Fruit fly (Drosophila melanogaster) whole organism, prepupa: Measurements from ENCODE around the gene NLaz.

Source experiments
- CG10669 ChIP-seq: fragments of 200-800 bp; sonication (Bioruptor generic); optimal IDR thresholded peaks from 3 replicates; lab custom pipeline; 2018; ENCODE audit warnings: missing biosample characterization, mild to moderate bottlenecking, missing genetic modification characterization, moderate library complexity
- CG11762 ChIP-seq: fragments of 200-800 bp; sonication (Bioruptor generic); optimal IDR thresholded peaks from 3 replicates; lab custom pipeline; 2016; ENCODE audit warnings: missing biosample characterization, missing genetic modification characterization; ENCODE audit not compliant: insufficient read depth
- CG15336 ChIP-seq: fragments of 200-800 bp; sonication (Bioruptor generic); IDR thresholded peaks from 2 replicates; pipeline ENCODE4 v1.3.6; 2022; ENCODE audit warnings: missing biosample characterization, missing genetic modification characterization
- CG1621 ChIP-seq: fragments of 200-800 bp; sonication (Bioruptor generic); optimal IDR thresholded peaks from 3 replicates; lab custom pipeline; 2018; ENCODE audit warnings: missing biosample characterization, mild to moderate bottlenecking, missing genetic modification characterization
- CG3919 ChIP-seq: fragments of 200-800 bp; sonication (Bioruptor generic); optimal IDR thresholded peaks from 3 replicates; lab custom pipeline; 2016; ENCODE audit warnings: missing biosample characterization, missing genetic modification characterization
- CG6854 ChIP-seq: fragments of 200-800 bp; sonication (Bioruptor generic); optimal IDR thresholded peaks from 2 replicates; lab custom pipeline; 2017; ENCODE audit warnings: missing biosample characterization, mild to moderate bottlenecking, missing genetic modification characterization
- Hr39 ChIP-seq: fragments of 200-800 bp; sonication (Bioruptor generic); optimal IDR thresholded peaks from 2 replicates; lab custom pipeline; 2016; ENCODE audit warnings: missing biosample characterization, missing genetic modification characterization
- Smox ChIP-seq: fragments of 200-800 bp; sonication (Bioruptor generic); optimal IDR thresholded peaks from 3 replicates; lab custom pipeline; 2016; ENCODE audit warnings: missing biosample characterization, missing genetic modification characterization
- eg ChIP-seq: fragments of 200-800 bp; sonication (Bioruptor generic); IDR thresholded peaks from 3 replicates; pipeline ENCODE4 v1.3.6; 2022; ENCODE audit warnings: missing biosample characterization, missing genetic modification characterization
- esn ChIP-seq: fragments of 200-800 bp; sonication (Bioruptor generic); optimal IDR thresholded peaks from 2 replicates; lab custom pipeline; 2016; ENCODE audit warnings: missing biosample characterization, mild to moderate bottlenecking, missing genetic modification characterization, moderate library complexity
- salr ChIP-seq, 2 experiments: fragments of 200-800 bp; sonication (Bioruptor generic); optimal IDR thresholded peaks; 3 replicates each; lab custom pipeline; 2016 to 2018; ENCODE audit warnings: missing biosample characterization in 2 of 2, missing genetic modification characterization in 2 of 2, mild to moderate bottlenecking in 1 of 2
- vri ChIP-seq: fragments of 200-800 bp; sonication (Bioruptor generic); optimal IDR thresholded peaks from 3 replicates; lab custom pipeline; 2016; ENCODE audit warnings: missing biosample characterization, mild to moderate bottlenecking, missing genetic modification characterization

DNA sequence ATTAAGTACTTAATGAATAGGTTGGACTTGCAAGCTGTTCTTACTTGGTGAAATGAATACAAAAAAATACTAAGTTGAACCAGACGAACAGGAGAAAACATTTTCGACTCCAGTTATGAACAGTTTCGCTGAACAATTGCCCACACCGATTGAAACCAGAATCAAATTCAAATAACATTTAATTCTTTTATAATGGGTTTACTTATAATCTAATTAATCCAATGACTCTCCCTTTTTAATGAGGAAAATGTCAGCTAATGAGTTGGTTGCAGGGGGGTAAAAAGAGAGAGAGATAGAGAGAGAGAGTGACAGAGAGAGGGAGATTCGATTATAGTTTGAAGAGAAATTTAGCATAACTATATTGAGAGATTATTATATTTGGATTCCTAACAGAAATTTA, 19.6 kb downstream of the NLaz start, which contains the start of gene CG33923:
- TF ChIP-seq salr (GFP tag; optimal IDR thresholded peaks at IDR 0.05; lab: Kevin White, UChicago), result no peak
- TF ChIP-seq CG6854 (GFP tag; lab: Kevin White, UChicago), result no peak
- no peak for TF ChIP-seq CG15336 (GFP tag; lab: Robert Waterston, UW)
- no peak for TF ChIP-seq esn
- no peak for TF ChIP-seq Hr39 (GFP tag; lab: Kevin White, UChicago)
- no peak for TF ChIP-seq eg (GFP tag; lab: Robert Waterston, UW)
- no peak for TF ChIP-seq CG10669 (GFP tag; lab: Kevin White, UChicago)
- no peak for TF ChIP-seq Smox (GFP tag; lab: Kevin White, UChicago)
- TF ChIP-seq CG11762 (GFP tag; lab: Kevin White, UChicago), result no peak
- no peak for TF ChIP-seq vri (GFP tag; lab: Kevin White, UChicago)
- TF ChIP-seq CG3919 (GFP tag; lab: Kevin White, UChicago), result no peak
- no peak for TF ChIP-seq CG1621
